Worm (Caenorhabditis elegans) whole organism, young adult: ENCODE results near the gene cpb-1.

Experiments
- C17E4.6 ChIP-seq: fragments of 200-800 bp; sonication (Bioruptor generic); IDR thresholded peaks from 2 replicates; pipeline ENCODE4 v1.3.6; 2022; ENCODE audit warnings: missing genetic modification reagents, missing genetic modification characterization, missing compliant biosample characterization
- K11D2.4 ChIP-seq: fragments of 200-800 bp; sonication (Bioruptor generic); IDR thresholded peaks from 2 replicates; pipeline ENCODE4 v1.3.6; 2022; ENCODE audit warnings: missing genetic modification reagents, missing genetic modification characterization, missing compliant biosample characterization
- cebp-2 ChIP-seq: fragments of 200-800 bp; sonication (Bioruptor generic); IDR thresholded peaks from 2 replicates; pipeline ENCODE4 v1.3.6; 2022; ENCODE audit warnings: missing genetic modification characterization, missing compliant biosample characterization
- ceh-40 ChIP-seq: fragments of 200-800 bp; sonication (Bioruptor generic); IDR thresholded peaks from 2 replicates; pipeline ENCODE4 v1.3.6; 2022; ENCODE audit warnings: missing genetic modification characterization, missing compliant biosample characterization
- lin-40 ChIP-seq: sonication (generic microtip); optimal IDR thresholded peaks from 2 replicates; lab custom pipeline; 2016; ENCODE audit warnings: missing genetic modification characterization, mild to moderate bottlenecking, missing compliant biosample characterization, missing genotype, missing genetic modification reagents
- nhr-120 ChIP-seq: fragments of 200-800 bp; sonication (Bioruptor generic); IDR thresholded peaks from 2 replicates; pipeline ENCODE4 v1.3.6; 2022; ENCODE audit warnings: missing genetic modification characterization, missing compliant biosample characterization
- pbrm-1 ChIP-seq: fragments of 200-800 bp; sonication (Bioruptor generic); IDR thresholded peaks from 2 replicates; pipeline ENCODE4 v1.3.6; 2022; ENCODE audit warnings: missing genetic modification reagents, missing genetic modification characterization, missing compliant biosample characterization
- pha-4 ChIP-seq: fragments of 150-350 bp; sonication (generic microtip); optimal IDR thresholded peaks from 2 replicates; lab custom pipeline; 2014; ENCODE audit warnings: missing biosample characterization, missing genetic modification reagents, missing genetic modification characterization
- repo-1 ChIP-seq: sonication (generic microtip); optimal IDR thresholded peaks from 2 replicates; lab custom pipeline; 2017; ENCODE audit warnings: mild to moderate bottlenecking, missing genetic modification characterization, missing compliant biosample characterization
- sea-2 ChIP-seq: fragments of 200-800 bp; sonication (Bioruptor generic); IDR thresholded peaks from 2 replicates; pipeline ENCODE4 v1.3.6; 2022; ENCODE audit warnings: missing genetic modification characterization, missing compliant biosample characterization
- unc-62 ChIP-seq: fragments of 150-350 bp; optimal IDR thresholded peaks from 2 replicates; lab custom pipeline; 2014; ENCODE audit warnings: missing biosample characterization, missing genetic modification reagents, missing genetic modification characterization
- ztf-28 ChIP-seq: fragments of 200-800 bp; sonication (Bioruptor generic); IDR thresholded peaks from 2 replicates; pipeline ENCODE4 v1.3.6; 2022; ENCODE audit warnings: missing genetic modification reagents, missing genetic modification characterization, missing compliant biosample characterization

ce11 chrIII:9340025-9340424 is 17.9 kb downstream of the cpb-1 start:
- TF ChIP-seq lin-40 (no peak), K11D2.4 (no peak), C17E4.6 (no peak), cebp-2 (GFP tag; lab: Robert Waterston, UW) (no peak), sea-2 (GFP tag; lab: Robert Waterston, UW) (no peak), nhr-120 (GFP tag; lab: Robert Waterston, UW) (no peak), ceh-40 (no peak), repo-1 (tag; lab: Kevin White, UChicago) (no peak), pha-4 (no peak), ztf-28 (GFP tag; lab: Robert Waterston, UW) (no peak), unc-62 (GFP tag; lab: Kevin White, UChicago) (no peak), pbrm-1 (GFP tag; lab: Robert Waterston, UW) (no peak)
